Fruit fly (Drosophila melanogaster) Kc167 (cell line): ENCODE data around the gene CG14556.

Experiments
- Myc ChIP-seq: fragments of >200 bp; optimal IDR thresholded peaks from 2 replicates; lab custom pipeline; 2017; ENCODE audit warnings: missing external identifiers
- Sin3A ChIP-seq: fragments of >200 bp; optimal IDR thresholded peaks from 2 replicates; lab custom pipeline; 2018; ENCODE audit warnings: missing external identifiers
- h ChIP-seq: fragments of >200 bp; optimal IDR thresholded peaks from 3 replicates; lab custom pipeline; 2018; ENCODE audit warnings: missing external identifiers
- insv ChIP-seq: fragments of >200 bp; optimal IDR thresholded peaks from 3 replicates; lab custom pipeline; 2018; ENCODE audit warnings: missing external identifiers
- psq ChIP-seq: fragments of >200 bp; optimal IDR thresholded peaks from 2 replicates; lab custom pipeline; 2017; ENCODE audit warnings: missing external identifiers
- ttk ChIP-seq: sonication (Bioruptor generic); optimal IDR thresholded peaks from 2 replicates; lab custom pipeline; 2017; ENCODE audit warnings: missing external identifiers

The CG14556 gene

DNA sequence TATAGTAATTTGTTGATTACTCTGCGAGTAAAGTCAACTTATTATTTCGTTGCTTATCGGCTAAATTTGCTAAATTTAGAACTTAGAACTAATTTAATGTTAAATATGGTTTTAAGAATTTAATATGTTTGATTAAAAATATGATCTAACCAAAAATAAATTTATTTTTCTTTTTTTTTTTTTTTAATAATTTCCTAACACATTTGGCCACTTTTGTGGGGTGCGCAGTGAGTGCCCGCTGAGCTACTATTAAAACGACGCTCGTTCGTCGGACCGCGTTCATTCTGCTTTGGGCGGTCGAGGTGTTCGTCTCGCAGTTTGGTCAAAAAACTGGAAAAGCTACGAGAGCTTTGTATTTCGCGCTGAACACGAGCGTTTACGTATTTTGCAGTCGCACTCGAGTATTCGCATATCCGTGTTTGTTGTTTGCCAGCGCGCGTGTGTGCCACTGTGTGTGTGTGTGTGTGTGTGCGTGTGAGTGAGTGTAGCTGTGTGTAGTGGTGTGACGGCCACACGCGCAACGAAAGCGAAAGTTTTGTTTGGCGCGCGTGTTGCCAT, 19.8 kb upstream of the CG14556 start, which contains the start of gene Cipc:
TSS of gene Cipc (plus strand) at position 274 of the 558 bp plus-strand sequence.
- no peak for TF ChIP-seq Myc (lab: Kevin White, UChicago)
- TF ChIP-seq psq (lab: Kevin White, UChicago) = no peak
- TF ChIP-seq h (lab: Kevin White, UChicago) = no peak
- no peak for TF ChIP-seq insv
- TF ChIP-seq Sin3A = no peak

DNA sequence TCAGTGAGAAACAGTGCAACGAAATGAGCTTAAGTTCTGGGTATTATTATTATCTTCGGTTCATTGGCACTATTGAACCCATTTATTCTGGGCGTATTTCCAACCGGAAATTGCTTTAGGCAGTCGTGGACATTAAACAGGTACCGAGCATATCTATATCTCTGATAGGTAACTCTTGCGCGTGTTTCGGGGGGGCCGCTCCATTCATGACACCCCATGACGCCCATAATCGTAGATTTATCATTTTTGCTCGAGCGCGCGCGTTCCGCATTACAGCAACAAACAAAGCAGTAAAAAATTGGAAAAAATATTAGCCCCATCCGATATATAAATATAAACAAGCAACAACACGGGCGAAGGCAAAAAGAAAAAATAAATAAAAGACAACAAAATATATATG, 18.0 kb upstream of the CG14556 start:
- TF ChIP-seq ttk (lab: Kevin White, UChicago) (no peak), Sin3A (no peak), Myc (lab: Kevin White, UChicago) (no peak), h (lab: Kevin White, UChicago) (no peak), insv (no peak), psq (lab: Kevin White, UChicago) (no peak)

DNA sequence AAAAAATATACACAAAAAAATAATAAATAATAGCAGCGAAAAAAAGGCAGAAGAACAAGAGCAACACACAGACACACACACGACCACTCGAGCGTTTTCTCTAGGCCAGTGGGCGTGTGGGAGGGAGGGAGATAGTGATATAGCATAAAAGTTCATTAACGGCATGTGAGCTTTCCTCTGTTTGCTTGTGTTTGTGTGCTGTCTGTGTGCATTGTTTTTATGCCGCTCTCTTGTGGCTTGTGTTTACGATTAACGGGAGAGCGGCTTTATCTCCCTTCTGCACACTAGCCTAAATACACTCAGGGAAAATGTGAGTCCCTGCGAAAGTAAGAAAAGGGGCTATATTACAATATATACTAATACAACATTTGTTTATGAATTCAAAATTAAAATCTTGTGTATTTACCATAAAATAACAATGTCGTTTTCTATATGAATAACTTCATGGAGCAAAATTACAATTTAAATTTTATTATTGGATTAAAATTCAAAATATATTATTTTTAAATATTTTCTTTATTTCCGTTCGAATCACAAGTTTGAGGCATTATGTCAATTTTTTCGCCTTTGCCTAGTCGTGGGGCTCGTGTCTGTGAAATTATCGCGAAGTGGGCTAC, 8.9 kb upstream of the CG14556 start:
- TF ChIP-seq h (lab: Kevin White, UChicago) = no peak
- no peak for TF ChIP-seq insv
- no peak for TF ChIP-seq Myc (lab: Kevin White, UChicago)
- no peak for TF ChIP-seq ttk (lab: Kevin White, UChicago)
- TF ChIP-seq psq (lab: Kevin White, UChicago) = no peak
- TF ChIP-seq Sin3A = no peak

- TF ChIP-seq ttk (lab: Kevin White, UChicago) = no peak
- TF ChIP-seq h (lab: Kevin White, UChicago) = no peak
- no peak for TF ChIP-seq psq (lab: Kevin White, UChicago)
- no peak for TF ChIP-seq insv
- no peak for TF ChIP-seq Myc (lab: Kevin White, UChicago)
- no peak for TF ChIP-seq Sin3A
Measured at dm6 chr3R:26119993-26120392, 6.5 kb upstream of the CG14556 start.

DNA sequence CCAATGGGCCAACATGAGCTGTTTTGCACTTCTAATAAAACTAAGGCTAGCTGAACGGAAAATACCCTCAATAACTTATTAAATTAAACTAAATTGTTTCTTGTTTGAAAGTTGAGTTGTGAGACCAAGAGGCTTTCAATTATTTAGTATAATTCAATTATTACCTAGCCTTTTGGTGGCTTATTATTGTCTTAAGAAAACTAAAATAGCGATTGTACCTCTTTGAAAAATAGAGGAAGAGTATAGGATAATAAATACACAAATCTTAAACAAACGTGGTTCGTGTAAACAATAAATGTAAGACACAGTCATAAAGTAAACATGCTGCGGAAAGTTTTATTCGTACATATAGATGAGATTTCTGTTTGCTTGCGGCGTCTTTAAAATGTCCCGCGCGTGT, 5.4 kb upstream of the CG14556 start:
- TF ChIP-seq Sin3A = no peak
- no peak for TF ChIP-seq psq (lab: Kevin White, UChicago)
- TF ChIP-seq ttk (lab: Kevin White, UChicago) = no peak
- no peak for TF ChIP-seq Myc (lab: Kevin White, UChicago)
- no peak for TF ChIP-seq insv
- no peak for TF ChIP-seq h (lab: Kevin White, UChicago)

DNA sequence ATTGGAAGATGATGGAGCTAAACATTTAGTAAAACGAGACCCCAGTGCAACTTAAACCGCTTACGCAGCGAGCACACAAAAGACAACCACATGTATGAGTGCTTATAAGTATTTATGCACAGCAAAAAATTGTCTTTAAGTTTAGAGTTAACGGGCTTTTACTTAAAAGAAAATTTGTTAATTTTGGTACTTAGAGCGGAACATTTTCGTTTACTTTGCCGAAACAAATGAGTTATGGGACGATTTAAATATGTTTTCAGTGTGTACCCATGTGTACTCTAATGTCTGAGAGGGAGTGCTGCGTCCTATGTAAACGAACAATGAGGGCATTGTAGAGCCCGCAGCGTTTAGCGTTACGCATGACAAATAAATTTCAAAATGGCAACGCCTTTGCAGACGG, 4.7 kb upstream of the CG14556 start:
- no peak for TF ChIP-seq h (lab: Kevin White, UChicago)
- TF ChIP-seq insv = no peak
- TF ChIP-seq psq (lab: Kevin White, UChicago) = no peak
- no peak for TF ChIP-seq Sin3A
- TF ChIP-seq Myc (lab: Kevin White, UChicago) = no peak
- TF ChIP-seq ttk (lab: Kevin White, UChicago) = no peak

DNA sequence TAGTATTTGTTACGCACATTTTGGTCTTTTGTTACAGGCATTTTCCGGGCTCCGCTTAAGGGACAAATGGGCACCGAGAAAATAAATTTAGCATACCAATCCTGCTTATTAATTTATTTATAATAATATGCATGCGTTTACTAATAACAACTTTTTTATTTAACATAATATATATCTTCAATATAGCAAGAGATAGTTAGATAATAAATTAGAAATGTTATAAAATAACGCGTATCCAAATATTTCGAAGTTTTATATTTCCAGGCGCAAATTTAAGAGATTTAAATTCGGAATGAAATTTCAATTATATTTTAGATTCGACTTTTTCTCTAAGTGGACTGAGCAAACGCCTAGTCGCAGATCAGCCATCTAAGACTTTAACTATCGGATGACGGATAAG, 3.6 kb upstream of the CG14556 start:
- TF ChIP-seq psq (lab: Kevin White, UChicago) = no peak
- TF ChIP-seq insv = no peak
- no peak for TF ChIP-seq h (lab: Kevin White, UChicago)
- no peak for TF ChIP-seq ttk (lab: Kevin White, UChicago)
- TF ChIP-seq Myc (lab: Kevin White, UChicago) = no peak
- TF ChIP-seq Sin3A = no peak

DNA sequence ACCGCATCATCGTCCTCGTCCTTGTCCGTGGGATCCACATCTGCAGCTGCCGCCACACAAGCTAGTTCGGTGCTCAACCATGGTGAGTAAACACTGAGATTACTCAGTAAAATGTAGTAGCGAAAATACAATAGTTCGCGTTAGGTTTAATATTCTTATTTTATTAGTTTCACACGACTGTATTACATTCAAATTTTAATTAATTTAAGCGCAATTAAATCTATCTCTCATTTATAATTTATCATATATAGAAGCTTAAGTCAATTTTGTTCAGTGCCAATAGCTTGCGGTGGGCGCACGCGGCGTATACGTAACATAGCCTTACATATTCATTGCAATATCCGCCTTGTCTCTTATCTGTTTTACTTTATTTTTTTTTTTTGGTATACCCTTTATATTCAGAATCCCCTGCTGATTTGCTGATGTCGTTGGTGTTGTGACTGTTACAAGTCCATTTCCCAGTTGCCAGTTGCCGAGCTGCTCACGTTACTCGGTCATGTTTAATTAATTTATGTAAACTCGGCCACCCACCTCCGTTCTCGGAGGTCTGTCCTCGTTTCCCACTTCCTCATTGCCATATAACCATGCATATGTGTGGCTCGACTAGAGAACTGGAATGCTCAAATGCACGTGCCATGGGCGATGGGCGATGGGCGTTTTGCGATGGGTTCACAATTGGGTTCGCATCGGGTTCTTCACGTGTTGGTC, 1.7 kb upstream of the CG14556 start:
- TF ChIP-seq insv (no peak), psq (lab: Kevin White, UChicago) (no peak), Myc (lab: Kevin White, UChicago) (no peak), Sin3A (no peak), h (lab: Kevin White, UChicago) (no peak), ttk (lab: Kevin White, UChicago) (no peak)

DNA sequence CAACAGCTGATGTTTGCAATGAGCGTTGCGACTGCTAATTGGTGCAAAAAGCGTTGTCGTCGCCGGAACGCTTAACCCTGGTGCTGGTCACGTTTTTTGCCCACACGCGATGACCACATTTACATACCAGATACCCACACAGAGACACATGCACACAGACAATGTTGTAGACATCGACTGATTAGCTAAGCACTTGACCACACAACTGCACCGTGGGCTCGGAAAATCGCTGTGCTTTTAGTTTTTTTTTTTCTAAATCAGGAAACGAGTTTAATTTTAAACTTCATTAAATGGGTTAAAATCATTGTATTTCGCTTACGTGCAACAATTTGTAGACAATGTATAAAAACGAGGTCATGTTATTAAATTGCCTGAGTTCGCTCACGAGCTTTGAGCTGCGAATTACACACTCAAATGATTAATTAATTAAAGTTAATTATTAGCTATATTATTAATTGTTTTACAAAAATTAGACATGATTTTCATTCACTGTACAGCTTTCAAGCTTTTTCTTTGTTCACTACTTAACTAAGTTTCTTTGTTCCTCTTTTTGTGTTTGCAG, 2.1 kb downstream of the CG14556 start:
- TF ChIP-seq Sin3A = no peak
- no peak for TF ChIP-seq Myc (lab: Kevin White, UChicago)
- TF ChIP-seq ttk (lab: Kevin White, UChicago) = no peak
- TF ChIP-seq h (lab: Kevin White, UChicago) = no peak
- TF ChIP-seq insv = no peak
- TF ChIP-seq psq (lab: Kevin White, UChicago) = no peak

DNA sequence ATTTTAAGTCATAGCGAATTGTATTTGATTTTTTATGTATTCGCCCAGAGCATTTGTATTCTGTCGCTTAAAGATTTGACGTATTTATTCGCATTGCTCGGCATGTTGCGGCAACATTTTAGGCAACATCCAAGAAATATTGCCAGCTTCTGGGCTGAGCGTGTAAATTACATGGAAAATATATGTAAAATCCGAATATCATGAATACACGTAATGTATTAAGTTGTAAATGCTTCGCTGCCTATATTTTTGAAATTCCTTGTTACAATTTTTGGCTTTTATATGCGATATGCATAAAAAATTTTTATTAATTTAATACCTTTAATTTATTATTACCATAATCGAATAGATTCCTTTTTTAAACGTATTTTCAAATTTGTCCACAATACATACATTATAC, 3.2 kb downstream of the CG14556 start:
- TF ChIP-seq h (lab: Kevin White, UChicago) = no peak
- TF ChIP-seq ttk (lab: Kevin White, UChicago) = no peak
- TF ChIP-seq Sin3A = no peak
- no peak for TF ChIP-seq insv
- no peak for TF ChIP-seq psq (lab: Kevin White, UChicago)
- TF ChIP-seq Myc (lab: Kevin White, UChicago) = no peak

- no peak for TF ChIP-seq ttk (lab: Kevin White, UChicago)
- TF ChIP-seq insv = no peak
- TF ChIP-seq h (lab: Kevin White, UChicago) = no peak
- no peak for TF ChIP-seq Myc (lab: Kevin White, UChicago)
- TF ChIP-seq psq (lab: Kevin White, UChicago) = no peak
- TF ChIP-seq Sin3A = no peak
Measured at dm6 chr3R:26130586-26130985, 4.1 kb downstream of the CG14556 start.

DNA sequence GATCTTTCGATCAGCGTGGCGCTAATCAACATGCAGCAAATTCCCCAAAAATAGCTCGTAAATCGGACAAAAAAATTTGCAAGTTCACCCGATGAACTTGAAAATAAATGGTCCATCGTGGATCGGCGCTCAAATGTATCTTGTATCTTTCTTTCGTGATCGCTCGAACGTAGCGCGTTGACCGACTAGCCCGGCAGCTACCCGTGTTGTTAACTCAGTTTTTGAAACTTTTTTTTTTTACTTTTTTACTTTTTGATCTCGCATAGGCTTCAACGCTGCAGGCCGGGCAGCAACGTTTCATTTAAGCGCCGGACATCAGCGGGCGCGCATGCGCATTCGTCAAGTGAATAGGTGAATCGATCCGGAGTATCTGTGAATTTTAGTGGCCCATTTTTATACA, 6.4 kb downstream of the CG14556 start, which contains the start of gene CG6142:
TSS of gene CG6142 (plus strand) at position 301 of the 400 bp plus-strand sequence.
- TF ChIP-seq Sin3A (no peak), ttk (lab: Kevin White, UChicago) (no peak), Myc (lab: Kevin White, UChicago) (no peak), psq (lab: Kevin White, UChicago) (no peak), h (lab: Kevin White, UChicago) (no peak)
